Worm (Caenorhabditis elegans) whole organism, young adult: ENCODE measurements around the gene msp-56.

Source experiments
- F23B12.7 ChIP-seq: sonication (generic microtip); optimal IDR thresholded peaks from 2 replicates; lab custom pipeline; 2017; ENCODE audit warnings: missing genetic modification characterization, mild to moderate bottlenecking, missing compliant biosample characterization, antibody characterized with exemption, moderate library complexity; ENCODE audit not compliant: insufficient read depth
- bed-1 ChIP-seq: fragments of 200-800 bp; sonication (Bioruptor generic); IDR thresholded peaks from 2 replicates; pipeline ENCODE4 v1.3.6; 2022; ENCODE audit warnings: missing genetic modification reagents, missing genetic modification characterization, missing compliant biosample characterization
- cebp-2 ChIP-seq: fragments of 200-800 bp; sonication (Bioruptor generic); IDR thresholded peaks from 2 replicates; pipeline ENCODE4 v1.3.6; 2022; ENCODE audit warnings: missing genetic modification characterization, missing compliant biosample characterization
- him-1 ChIP-seq: sonication (generic microtip); optimal IDR thresholded peaks from 2 replicates; lab custom pipeline; 2016; ENCODE audit warnings: missing genotype, missing genetic modification reagents, missing genetic modification characterization, missing compliant biosample characterization
- lin-35 ChIP-seq, 3 experiments: fragments of 150-350 bp in 2 of 3; sonication (generic microtip) in 1 of 3; optimal IDR thresholded peaks; 2 replicates each; lab custom pipeline; 2014 to 2018; ENCODE audit warnings: missing biosample characterization in 3 of 3, missing genetic modification characterization in 3 of 3, missing genetic modification reagents in 3 of 3
- lsl-1 ChIP-seq: fragments of 200-800 bp; sonication (Bioruptor generic); optimal IDR thresholded peaks from 2 replicates; lab custom pipeline; 2018; ENCODE audit warnings: mild to moderate bottlenecking, missing genetic modification characterization, moderate library complexity, missing compliant biosample characterization
- nfya-2 ChIP-seq: fragments of 200-800 bp; sonication (Bioruptor generic); IDR thresholded peaks from 2 replicates; pipeline ENCODE4 v1.3.6; 2022; ENCODE audit warnings: missing genetic modification reagents, missing genetic modification characterization, missing compliant biosample characterization
- nfyb-1 ChIP-seq: fragments of 200-800 bp; sonication (Bioruptor generic); IDR thresholded peaks from 2 replicates; pipeline ENCODE4 v1.3.6; 2022; ENCODE audit warnings: missing genetic modification reagents, missing genetic modification characterization, missing compliant biosample characterization
- rcor-1 ChIP-seq: fragments of 200-800 bp; sonication (Bioruptor generic); IDR thresholded peaks from 2 replicates; pipeline ENCODE4 v1.3.6; 2022; ENCODE audit warnings: missing genetic modification reagents, missing genetic modification characterization, missing compliant biosample characterization
- unc-62 ChIP-seq: fragments of 150-350 bp; optimal IDR thresholded peaks from 2 replicates; lab custom pipeline; 2014; ENCODE audit warnings: missing biosample characterization, missing genetic modification reagents, missing genetic modification characterization

DNA sequence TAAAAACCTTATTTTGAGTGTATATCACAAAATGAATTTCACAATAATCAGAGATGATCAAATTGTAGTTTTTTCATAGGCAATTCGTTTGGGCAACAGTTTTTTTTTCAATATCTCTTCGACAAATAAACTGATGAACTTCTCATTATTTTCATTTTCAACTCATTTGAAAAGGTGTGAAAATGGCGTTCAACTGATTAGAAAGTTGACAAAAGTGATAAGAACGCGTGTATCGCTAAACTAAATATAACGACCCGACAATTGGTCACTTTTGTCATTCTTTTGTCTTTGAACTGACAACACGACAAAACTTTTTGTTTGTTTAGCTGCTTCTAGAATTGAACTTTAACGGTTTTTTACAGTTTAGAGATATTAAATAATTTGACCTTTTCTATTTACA lies 13.6 kb downstream of the msp-56 start:
- no peak for TF ChIP-seq lsl-1
- TF ChIP-seq lin-35 (GFP tag; optimal IDR thresholded peaks at IDR 0.05; lab: Kevin White, UChicago): no peak
- TF ChIP-seq unc-62 (GFP tag; lab: Kevin White, UChicago): no peak
- TF ChIP-seq bed-1 (GFP tag; lab: Robert Waterston, UW): no peak
- no peak for TF ChIP-seq rcor-1
- TF ChIP-seq F23B12.7 (tag; lab: Kevin White, UChicago): no peak
- no peak for TF ChIP-seq cebp-2 (GFP tag; lab: Robert Waterston, UW)
- no peak for TF ChIP-seq nfya-2 (GFP tag; lab: Robert Waterston, UW)
- TF ChIP-seq him-1 (tag; lab: Kevin White, UChicago): no peak
- TF ChIP-seq nfyb-1 (GFP tag; lab: Robert Waterston, UW): no peak
